Worm (Caenorhabditis elegans): ENCODE measurements around the gene C50H2.4.

ce11 chrV:9879404-9879803, 37.4 kb upstream of the C50H2.4 start, which contains the start of gene srab-26:
- TF ChIP-seq snpc-4 (GFP tag; optimal IDR thresholded peaks at IDR 0.05) (no peak), snpc-4 (tag; optimal IDR thresholded peaks at IDR 0.05) (no peak), ztf-28 (GFP tag; IDR thresholded peaks at IDR 0.05) (no peak), pha-4 (tag; optimal IDR thresholded peaks at IDR 0.05) (no peak), lin-35 (GFP tag; optimal IDR thresholded peaks at IDR 0.05) (no peak), snpc-3.4 (tag; optimal IDR thresholded peaks at IDR 0.05) (no peak), lir-1 (GFP tag; conservative IDR thresholded peaks at IDR 0.05) (no peak), tlf-1 (GFP tag; optimal IDR thresholded peaks at IDR 0.05) (no peak)

Data from whole organism, young adult.